Worm (Caenorhabditis elegans) whole organism, mixed stage, embryonic: ENCODE measurements around the gene bkip-1.

Experiments used
- M03D4.4 ChIP-seq: sonication (generic microtip); optimal IDR thresholded peaks from 2 replicates; lab custom pipeline; 2017; ENCODE audit warnings: mild to moderate bottlenecking, missing genetic modification characterization, missing compliant biosample characterization
- bed-3 ChIP-seq: fragments of 200-800 bp; sonication (Bioruptor generic); optimal IDR thresholded peaks from 3 replicates; lab custom pipeline; 2018; ENCODE audit warnings: mild to moderate bottlenecking, missing genetic modification characterization, moderate library complexity, missing compliant biosample characterization
- blmp-1 ChIP-seq: fragments of 150-350 bp; optimal IDR thresholded peaks from 2 replicates; lab custom pipeline; 2014; ENCODE audit warnings: missing biosample characterization, missing genetic modification characterization
- ceh-39 ChIP-seq: fragments of 150-350 bp; optimal IDR thresholded peaks from 2 replicates; lab custom pipeline; 2014; ENCODE audit warnings: missing biosample characterization, missing genetic modification characterization
- ceh-43 ChIP-seq: fragments of 200-800 bp; sonication (Bioruptor generic); optimal IDR thresholded peaks from 2 replicates; lab custom pipeline; 2018; ENCODE audit warnings: mild to moderate bottlenecking, missing genetic modification characterization, moderate library complexity, missing compliant biosample characterization
- ceh-83 ChIP-seq: fragments of 200-800 bp; sonication (Bioruptor generic); optimal IDR thresholded peaks from 2 replicates; lab custom pipeline; 2018; ENCODE audit warnings: mild to moderate bottlenecking, missing genetic modification characterization, missing compliant biosample characterization
- ces-1 ChIP-seq: fragments of 150-350 bp; optimal IDR thresholded peaks from 2 replicates; lab custom pipeline; 2014; ENCODE audit warnings: missing biosample characterization, missing genetic modification reagents, missing genetic modification characterization
- cnd-1 ChIP-seq: fragments of 200-800 bp; sonication (Bioruptor generic); optimal IDR thresholded peaks from 2 replicates; lab custom pipeline; 2018; ENCODE audit warnings: mild to moderate bottlenecking, missing genetic modification characterization, missing compliant biosample characterization
- drap-1 ChIP-seq: fragments of 200-800 bp; sonication (Bioruptor generic); optimal IDR thresholded peaks from 3 replicates; lab custom pipeline; 2018; ENCODE audit warnings: mild to moderate bottlenecking, missing genetic modification characterization, missing compliant biosample characterization
- elt-1 ChIP-seq: sonication (generic microtip); optimal IDR thresholded peaks from 2 replicates; lab custom pipeline; 2017; ENCODE audit warnings: missing genetic modification characterization, mild to moderate bottlenecking, missing compliant biosample characterization, antibody characterized with exemption, moderate library complexity, borderline replicate concordance; ENCODE audit not compliant: insufficient read depth
- flh-1 ChIP-seq: fragments of 200-800 bp; sonication (Bioruptor generic); optimal IDR thresholded peaks from 2 replicates; lab custom pipeline; 2018; ENCODE audit warnings: mild to moderate bottlenecking, missing genetic modification characterization, moderate library complexity, missing compliant biosample characterization
- ham-2 ChIP-seq: fragments of 200-800 bp; sonication (Bioruptor generic); optimal IDR thresholded peaks from 2 replicates; lab custom pipeline; 2018; ENCODE audit warnings: mild to moderate bottlenecking, missing genetic modification characterization, missing compliant biosample characterization
- hlh-1 ChIP-seq: fragments of 150-350 bp; optimal IDR thresholded peaks from 2 replicates; lab custom pipeline; 2014; ENCODE audit warnings: missing biosample characterization, missing genetic modification reagents, missing genetic modification characterization
- lin-13 ChIP-seq: fragments of 150-350 bp; optimal IDR thresholded peaks from 2 replicates; lab custom pipeline; 2014; ENCODE audit warnings: missing biosample characterization, missing genetic modification characterization
- lsy-2 ChIP-seq: fragments of 150-350 bp; optimal IDR thresholded peaks from 2 replicates; lab custom pipeline; 2014; ENCODE audit warnings: missing biosample characterization, missing genetic modification characterization
- mab-5 ChIP-seq: fragments of 150-350 bp; optimal IDR thresholded peaks from 2 replicates; lab custom pipeline; 2014; ENCODE audit warnings: missing biosample characterization, missing genetic modification characterization
- mep-1 ChIP-seq: fragments of 150-350 bp; optimal IDR thresholded peaks from 2 replicates; lab custom pipeline; 2017; ENCODE audit warnings: missing biosample characterization, missing genetic modification reagents, missing genetic modification characterization, inconsistent platforms
- mls-2 ChIP-seq: sonication (generic microtip); optimal IDR thresholded peaks from 2 replicates; lab custom pipeline; 2016; ENCODE audit warnings: mild to moderate bottlenecking, missing genetic modification characterization, moderate library complexity, missing compliant biosample characterization
- nhr-12 ChIP-seq: fragments of 150-350 bp; optimal IDR thresholded peaks from 2 replicates; lab custom pipeline; 2014; ENCODE audit warnings: missing biosample characterization, missing genetic modification characterization
- nhr-237 ChIP-seq: fragments of 150-350 bp; optimal IDR thresholded peaks from 2 replicates; lab custom pipeline; 2014; ENCODE audit warnings: missing biosample characterization, missing genetic modification characterization
- nhr-28 ChIP-seq: fragments of 150-350 bp; optimal IDR thresholded peaks from 2 replicates; lab custom pipeline; 2014; ENCODE audit warnings: missing biosample characterization, missing genetic modification characterization
- nhr-76 ChIP-seq: sonication (generic microtip); optimal IDR thresholded peaks from 2 replicates; lab custom pipeline; 2017; ENCODE audit warnings: missing biosample characterization, missing genetic modification characterization
- pha-4 ChIP-seq: fragments of 150-350 bp; optimal IDR thresholded peaks from 2 replicates; lab custom pipeline; 2018; ENCODE audit warnings: missing biosample characterization, missing genetic modification reagents, missing genetic modification characterization
- sem-2 ChIP-seq: fragments of 200-800 bp; sonication (Bioruptor generic); optimal IDR thresholded peaks from 2 replicates; lab custom pipeline; 2018; ENCODE audit warnings: mild to moderate bottlenecking, missing genetic modification characterization, missing compliant biosample characterization
- snpc-4 ChIP-seq: fragments of 150-350 bp; optimal IDR thresholded peaks from 2 replicates; lab custom pipeline; 2014; ENCODE audit warnings: missing biosample characterization, missing genetic modification characterization
- sptf-1 ChIP-seq: sonication (generic microtip); optimal IDR thresholded peaks from 2 replicates; lab custom pipeline; 2017; ENCODE audit warnings: mild to moderate bottlenecking, missing genetic modification characterization, moderate library complexity, missing compliant biosample characterization
- tbx-8 ChIP-seq: fragments of 200-800 bp; sonication (Bioruptor generic); optimal IDR thresholded peaks from 2 replicates; lab custom pipeline; 2018; ENCODE audit warnings: mild to moderate bottlenecking, missing genetic modification characterization, moderate library complexity, missing compliant biosample characterization
- unc-120 ChIP-seq: sonication (generic microtip); optimal IDR thresholded peaks from 2 replicates; lab custom pipeline; 2017; ENCODE audit warnings: missing genetic modification characterization, missing compliant biosample characterization; ENCODE audit not compliant: poor library complexity, severe bottlenecking
- unc-39 ChIP-seq: fragments of 150-350 bp; optimal IDR thresholded peaks from 2 replicates; lab custom pipeline; 2014; ENCODE audit warnings: missing biosample characterization, missing genetic modification characterization
- unc-62 ChIP-seq: fragments of 150-350 bp; optimal IDR thresholded peaks from 2 replicates; lab custom pipeline; 2014; ENCODE audit warnings: missing biosample characterization, missing genetic modification reagents, missing genetic modification characterization
- zip-8 ChIP-seq: fragments of 150-350 bp; optimal IDR thresholded peaks from 2 replicates; lab custom pipeline; 2014; ENCODE audit warnings: missing biosample characterization, missing genetic modification characterization
- ztf-11 ChIP-seq: fragments of 150-350 bp; optimal IDR thresholded peaks from 2 replicates; lab custom pipeline; 2014; ENCODE audit warnings: missing biosample characterization, missing genetic modification characterization

The bkip-1 gene

DNA sequence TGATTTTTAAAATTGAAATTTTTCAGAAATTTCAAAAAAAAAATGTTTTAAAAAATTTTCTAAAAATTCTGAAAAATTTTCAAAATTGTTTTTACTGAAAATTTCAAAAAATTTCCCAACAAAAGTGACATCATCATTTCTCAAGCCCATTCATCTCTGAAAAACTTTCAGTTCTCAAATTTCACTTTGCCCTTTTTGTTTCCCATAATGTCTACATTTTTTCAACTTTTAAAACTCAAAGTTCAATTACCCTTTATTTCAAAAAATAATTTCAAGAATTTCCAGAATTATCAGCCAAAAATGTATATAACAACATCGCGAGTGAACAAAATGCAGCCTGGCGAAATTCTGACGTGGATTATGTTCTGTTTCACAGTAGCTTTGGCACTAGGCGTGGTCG lies at the start of gene bkip-1:
Gene bkip-1, plus strand, starts transcription at position 301 of the 400 bp plus-strand sequence.
- TF ChIP-seq nhr-237 (tag; lab: Kevin White, UChicago), result no peak
- no peak for TF ChIP-seq ceh-83 (GFP tag; lab: Kevin White, UChicago)
- TF ChIP-seq lsy-2 (tag; lab: Kevin White, UChicago), result no peak

DNA sequence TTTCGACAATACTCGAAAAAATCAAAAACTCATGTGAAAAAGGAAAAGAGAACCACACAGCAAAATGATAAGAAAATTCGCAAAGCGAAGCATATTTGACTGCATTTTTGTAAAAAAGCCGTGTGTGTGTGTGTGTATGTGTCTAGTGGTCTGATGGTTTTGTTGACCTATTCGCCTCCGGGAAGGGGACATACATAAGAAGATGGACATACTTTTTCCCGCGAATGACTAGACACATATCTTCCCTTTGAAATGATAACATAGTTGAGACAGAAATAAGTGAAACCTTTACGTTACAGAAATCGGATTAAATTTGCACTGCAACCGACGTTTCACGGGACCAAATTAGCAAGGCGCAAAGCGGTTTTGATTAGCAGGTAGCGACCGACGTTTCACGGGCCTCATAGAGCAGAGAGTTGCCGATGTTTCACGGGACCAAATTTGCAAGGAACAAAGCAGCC lies 49.6 kb upstream of the bkip-1 start:
- TF ChIP-seq mep-1 (tag; lab: Kevin White, UChicago), result no peak
- no peak for TF ChIP-seq M03D4.4 (tag; lab: Kevin White, UChicago)
- no peak for TF ChIP-seq nhr-12
- no peak for TF ChIP-seq ceh-43 (GFP tag; lab: Kevin White, UChicago)
- no peak for TF ChIP-seq unc-39 (tag; lab: Kevin White, UChicago)
- TF ChIP-seq flh-1, result no peak
- no peak for TF ChIP-seq ces-1 (GFP tag; lab: Kevin White, UChicago)
- no peak for TF ChIP-seq lin-13 (tag; lab: Kevin White, UChicago)
- no peak for TF ChIP-seq zip-8 (tag; lab: Kevin White, UChicago)
- TF ChIP-seq bed-3 (GFP tag; lab: Kevin White, UChicago), result no peak
- no peak for TF ChIP-seq unc-120 (tag; lab: Kevin White, UChicago)
- TF ChIP-seq tbx-8 (GFP tag; lab: Kevin White, UChicago), result no peak
- TF ChIP-seq drap-1, result no peak
- TF ChIP-seq cnd-1 (tag; lab: Kevin White, UChicago), result no peak
- TF ChIP-seq ham-2 (GFP tag; lab: Kevin White, UChicago), result no peak
- TF ChIP-seq pha-4 (tag; lab: Kevin White, UChicago), result no peak
- TF ChIP-seq nhr-76, result no peak
- no peak for TF ChIP-seq ceh-39 (tag; lab: Kevin White, UChicago)
- TF ChIP-seq nhr-237 (tag; lab: Kevin White, UChicago), result no peak
- no peak for TF ChIP-seq sptf-1

DNA sequence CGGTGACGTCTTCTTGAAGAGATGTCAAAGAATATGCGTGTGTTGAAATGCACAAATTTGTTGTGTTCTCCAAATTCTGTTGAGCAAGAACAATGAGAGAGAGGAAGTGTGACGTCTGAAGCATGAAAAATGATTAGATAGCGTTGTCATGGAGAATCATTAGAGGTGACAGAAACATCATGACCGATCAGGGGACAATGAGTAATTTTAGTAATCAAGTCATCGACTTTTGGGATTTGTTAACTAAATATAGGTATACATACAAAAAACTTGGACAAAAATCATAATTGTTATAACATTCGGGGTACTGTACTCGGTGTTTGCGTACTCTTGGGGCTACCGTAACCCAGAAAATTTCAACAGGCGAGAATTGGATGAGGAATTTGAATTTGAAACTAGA lies 48.9 kb upstream of the bkip-1 start, which contains the start of gene daf-5:
Gene daf-5, minus strand, starts transcription at position 101 of the 400 bp plus-strand sequence.
- TF ChIP-seq mls-2 (tag; lab: Kevin White, UChicago), result no peak
- TF ChIP-seq bed-3 (GFP tag; lab: Kevin White, UChicago), result no peak
- TF ChIP-seq snpc-4 (tag; lab: Kevin White, UChicago), result no peak
- TF ChIP-seq lin-13 (tag; lab: Kevin White, UChicago), result no peak
- no peak for TF ChIP-seq mep-1 (tag; lab: Kevin White, UChicago)
- TF ChIP-seq sem-2 (GFP tag; lab: Kevin White, UChicago), result no peak
- TF ChIP-seq unc-62 (GFP tag; lab: Kevin White, UChicago), result no peak
- TF ChIP-seq nhr-12, result no peak
- TF ChIP-seq nhr-237 (tag; lab: Kevin White, UChicago), result no peak
- TF ChIP-seq ceh-39 (tag; lab: Kevin White, UChicago), result no peak
- TF ChIP-seq lsy-2 (tag; lab: Kevin White, UChicago), result no peak
- no peak for TF ChIP-seq hlh-1 (tag; lab: Kevin White, UChicago)
- no peak for TF ChIP-seq zip-8 (tag; lab: Kevin White, UChicago)
- no peak for TF ChIP-seq ceh-43 (GFP tag; lab: Kevin White, UChicago)
- TF ChIP-seq pha-4 (tag; lab: Kevin White, UChicago), result no peak
- TF ChIP-seq unc-39 (tag; lab: Kevin White, UChicago), result no peak
- TF ChIP-seq ztf-11, result no peak
- no peak for TF ChIP-seq drap-1

DNA sequence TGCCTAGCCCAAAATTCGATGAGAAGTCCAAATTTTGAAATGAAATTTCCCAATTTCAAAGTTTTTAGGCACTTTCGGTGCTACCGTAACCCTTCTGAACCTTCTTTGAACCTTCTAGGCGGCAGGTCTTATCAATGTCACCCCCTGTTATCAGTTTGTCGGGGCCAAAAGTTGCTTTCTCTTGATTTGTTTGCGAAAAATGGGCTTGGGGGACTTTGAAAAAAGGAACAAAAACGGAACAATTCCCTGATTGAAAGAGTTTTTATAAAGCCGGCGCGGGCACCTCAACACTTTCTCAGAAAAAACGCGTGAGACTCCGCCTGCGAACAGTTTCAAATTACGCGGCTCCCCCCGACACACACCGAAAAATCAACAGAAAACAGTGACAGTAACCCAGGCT lies 47.9 kb upstream of the bkip-1 start:
- no peak for TF ChIP-seq flh-1
- no peak for TF ChIP-seq lsy-2 (tag; lab: Kevin White, UChicago)
- no peak for TF ChIP-seq bed-3 (GFP tag; lab: Kevin White, UChicago)
- TF ChIP-seq blmp-1 (tag; lab: Kevin White, UChicago), result no peak
- no peak for TF ChIP-seq unc-39 (tag; lab: Kevin White, UChicago)
- TF ChIP-seq elt-1 (tag; lab: Kevin White, UChicago), result no peak
- no peak for TF ChIP-seq nhr-28 (tag; lab: Kevin White, UChicago)
- no peak for TF ChIP-seq lin-13 (tag; lab: Kevin White, UChicago)
- TF ChIP-seq cnd-1 (tag; lab: Kevin White, UChicago), result no peak
- TF ChIP-seq M03D4.4 (tag; lab: Kevin White, UChicago), result no peak
- TF ChIP-seq mab-5 (tag; lab: Kevin White, UChicago), result no peak
- TF ChIP-seq nhr-12, result no peak
- no peak for TF ChIP-seq nhr-237 (tag; lab: Kevin White, UChicago)
